Worm (Caenorhabditis elegans) whole organism, L3 larva: ENCODE data around the gene str-246.

ENCODE experiments used
- ama-1 ChIP-seq: fragments of 150-350 bp; optimal IDR thresholded peaks from 2 replicates; lab custom pipeline; 2018
- lin-15B ChIP-seq: fragments of 150-350 bp; optimal IDR thresholded peaks from 2 replicates; lab custom pipeline; 2014; ENCODE audit warnings: missing biosample characterization, missing genetic modification characterization

ce11 chrIII:11123844-11124243 lies 46.3 kb downstream of the str-246 start:
- no peak for TF ChIP-seq lin-15B
- no peak for TF ChIP-seq ama-1 (lab: Kevin White, UChicago)
